Fruit fly (Drosophila melanogaster): ENCODE data around the gene Tango14.

The Tango14 gene

DNA sequence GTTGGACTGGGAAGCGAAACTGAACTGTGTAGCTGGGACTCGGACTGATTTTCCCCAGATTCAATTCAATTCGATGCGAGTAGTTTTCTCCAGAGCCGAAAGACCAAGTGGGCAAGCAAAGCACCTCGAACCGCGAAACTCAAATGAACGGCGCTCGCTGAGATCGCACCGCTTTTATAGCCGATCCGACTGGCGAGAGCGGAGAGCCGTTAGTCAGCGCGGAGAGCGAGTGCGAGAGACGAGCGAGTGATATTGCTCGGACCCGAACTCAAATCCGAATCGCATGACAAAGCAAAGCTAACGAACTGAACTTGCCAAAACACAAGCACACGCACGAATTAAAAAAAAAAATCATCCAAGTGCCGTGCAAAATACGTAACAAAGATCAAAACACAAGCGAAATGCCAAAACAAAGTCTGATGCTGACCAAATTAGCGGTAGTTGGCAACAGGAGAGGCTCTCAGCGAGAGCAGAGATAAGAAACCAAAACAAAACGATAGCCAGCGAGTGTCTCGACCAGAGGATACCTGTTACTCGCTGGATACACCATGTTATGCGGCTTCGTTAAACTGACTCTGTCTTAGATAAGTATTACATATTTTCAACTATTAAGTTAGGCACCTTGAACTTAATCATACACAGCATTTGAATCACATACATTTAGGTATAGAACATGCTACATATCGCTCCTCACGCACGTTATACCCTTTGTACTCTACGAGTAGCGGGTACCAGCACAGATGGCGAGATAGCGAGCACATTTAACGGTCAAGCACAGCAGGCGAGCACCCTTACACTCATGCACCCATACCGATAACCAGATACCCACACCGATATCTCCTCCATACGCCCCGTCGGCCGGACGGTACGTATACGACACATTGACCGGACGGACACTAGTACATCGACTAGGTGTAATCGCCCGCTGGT is 39.3 kb upstream of the Tango14 start (continued):
- peak; percentile 77 for TF ChIP-seq pho (GFP tag; optimal IDR thresholded peaks at IDR 0.05)
- TF ChIP-seq CG2120 (GFP tag; optimal IDR thresholded peaks at IDR 0.05), result peak; percentile 94
- peak; percentile 72 for TF ChIP-seq CG13775 (GFP tag; optimal IDR thresholded peaks at IDR 0.05)
- TF ChIP-seq CG11247 (GFP tag; IDR thresholded peaks at IDR 0.05), result peak; percentile 73
- TF ChIP-seq D19B (GFP tag; optimal IDR thresholded peaks at IDR 0.05), result peak; percentile 99
- TF ChIP-seq CG14965 (GFP tag; optimal IDR thresholded peaks at IDR 0.05; ENCODE audit: borderline replicate concordance), result no peak
- peak; percentile 38 for TF ChIP-seq tap (tag; optimal IDR thresholded peaks at IDR 0.05)
- peak in 1 of 2 experiments; percentile 14 for TF ChIP-seq crp (GFP tag; optimal IDR thresholded peaks at IDR 0.05)
- peak; percentile 65 for TF ChIP-seq HHEX (GFP tag; optimal IDR thresholded peaks at IDR 0.05)
- peak; percentile 48 for TF ChIP-seq MTF-1 (GFP tag; optimal IDR thresholded peaks at IDR 0.05; ENCODE audit: borderline replicate concordance)
- peak; percentile 97 for TF ChIP-seq Deaf1 (tag; optimal IDR thresholded peaks at IDR 0.05)
- TF ChIP-seq CG43689 (GFP tag; IDR thresholded peaks at IDR 0.05), result no peak
- peak; percentile 19 for TF ChIP-seq her (GFP tag; optimal IDR thresholded peaks at IDR 0.05)
- TF ChIP-seq Ets65A (GFP tag), result peak; percentile 81
- TF ChIP-seq kay (GFP tag; optimal IDR thresholded peaks at IDR 0.05), result peak; percentile 61
- peak; percentile 84 for TF ChIP-seq Ada2b (GFP tag; IDR thresholded peaks at IDR 0.05)
- TF ChIP-seq CG9876 (GFP tag; optimal IDR thresholded peaks at IDR 0.05), result peak; percentile 58
- TF ChIP-seq Aef1 (GFP tag; IDR thresholded peaks at IDR 0.05), result peak; percentile 69
- TF ChIP-seq CG17612 (GFP tag; IDR thresholded peaks at IDR 0.05), result peak; percentile 20; the same call in 1 of the 2 replicates
- no peak for TF ChIP-seq mld (GFP tag; IDR thresholded peaks at IDR 0.05; ENCODE audit: partially characterized antibody)
- TF ChIP-seq schlank (tag; optimal IDR thresholded peaks at IDR 0.05), result peak; percentile 79
- TF ChIP-seq CG8924 (tag; optimal IDR thresholded peaks at IDR 0.05), result peak; percentile 64
- peak; percentile 79 for TF ChIP-seq ranshi (GFP tag; IDR thresholded peaks at IDR 0.05)
- no peak for TF ChIP-seq sc (optimal IDR thresholded peaks at IDR 0.05)
- peak; percentile 47 for TF ChIP-seq sc (GFP tag; optimal IDR thresholded peaks at IDR 0.05)
- TF ChIP-seq CG10147 (GFP tag; optimal IDR thresholded peaks at IDR 0.05), result peak; percentile 63
- TF ChIP-seq fru (optimal IDR thresholded peaks at IDR 0.05), result peak; percentile 50
- peak; percentile 32 for TF ChIP-seq Mes4 (GFP tag; optimal IDR thresholded peaks at IDR 0.05)
- TF ChIP-seq chm (GFP tag; IDR thresholded peaks at IDR 0.05), result peak; percentile 59; the same call in 1 of the 2 replicates
- TF ChIP-seq odd (GFP tag; optimal IDR thresholded peaks at IDR 0.05), result peak; percentile 26
- no peak for TF ChIP-seq sna (GFP tag; IDR thresholded peaks at IDR 0.05; ENCODE audit: partially characterized antibody)
- TF ChIP-seq esg (GFP tag; conservative IDR thresholded peaks at IDR 0.05), result peak; percentile 59
- peak; percentile 53 for TF ChIP-seq chn (GFP tag; optimal IDR thresholded peaks at IDR 0.05)
- no peak for TF ChIP-seq Lim3 (GFP tag; IDR thresholded peaks at IDR 0.05)
- TF ChIP-seq CG30403 (GFP tag; optimal IDR thresholded peaks at IDR 0.05), result peak; percentile 69
- peak; percentile 31 for TF ChIP-seq lov (optimal IDR thresholded peaks at IDR 0.05)
- TF ChIP-seq lov (GFP tag; IDR thresholded peaks at IDR 0.05), result 0 out of 3 replicates have a peak, but pooled peaks have one; percentile 13
- TF ChIP-seq Gsc (GFP tag; IDR thresholded peaks at IDR 0.05), result 0 out of 2 replicates have a peak, but pooled peaks have one; percentile 6
- TF ChIP-seq CG9215 (GFP tag; IDR thresholded peaks at IDR 0.05), result peak; percentile 74
- peak; percentile 44; the same call in 1 of the 2 replicates for TF ChIP-seq amos (GFP tag; IDR thresholded peaks at IDR 0.05; ENCODE audit: partially characterized antibody)
- peak; percentile 49 for TF ChIP-seq sd (tag; optimal IDR thresholded peaks at IDR 0.05)
- TF ChIP-seq CG1233 (GFP tag; optimal IDR thresholded peaks at IDR 0.05), result peak; percentile 48
- TF ChIP-seq nerfin-1 (tag; optimal IDR thresholded peaks at IDR 0.05), result no peak
- TF ChIP-seq vfl (GFP tag; optimal IDR thresholded peaks at IDR 0.05), result peak; percentile 63
- peak; percentile 48 for TF ChIP-seq salm (tag; optimal IDR thresholded peaks at IDR 0.05)
- TF ChIP-seq Rx (GFP tag; IDR thresholded peaks at IDR 0.05), result peak; percentile 50
- no peak for TF ChIP-seq Dip2 (GFP tag; IDR thresholded peaks at IDR 0.05)
- no peak for TF ChIP-seq CG2202 (tag; optimal IDR thresholded peaks at IDR 0.05)
- peak; percentile 64 for TF ChIP-seq stc (GFP tag; IDR thresholded peaks at IDR 0.05)
